Worm (Caenorhabditis elegans) whole organism, L2 larva: ENCODE measurements around the gene aagr-1.
A peak's percentile ranks its signal among the peaks of the same experiment; 100 is the strongest.

Experiments used
- C34F6.9 ChIP-seq: fragments of 150-350 bp; optimal IDR thresholded peaks from 2 replicates; lab custom pipeline; 2014; ENCODE audit warnings: missing biosample characterization, missing genetic modification characterization
- F13H6.1 ChIP-seq: sonication (generic microtip); optimal IDR thresholded peaks from 2 replicates; lab custom pipeline; 2016; ENCODE audit warnings: missing genetic modification characterization, missing compliant biosample characterization
- R02D3.7 ChIP-seq: fragments of 150-350 bp; optimal IDR thresholded peaks from 2 replicates; lab custom pipeline; 2014; ENCODE audit warnings: missing biosample characterization, missing genetic modification characterization
- Y55F3AM.14 ChIP-seq: fragments of 200-800 bp; sonication (Bioruptor generic); optimal IDR thresholded peaks from 2 replicates; lab custom pipeline; 2018; ENCODE audit warnings: mild to moderate bottlenecking, missing genetic modification characterization, missing compliant biosample characterization
- ZK546.5 ChIP-seq: sonication (generic microtip); optimal IDR thresholded peaks from 2 replicates; lab custom pipeline; 2017; ENCODE audit warnings: missing biosample characterization, missing genetic modification characterization
- aly-2 ChIP-seq: fragments of 150-350 bp; optimal IDR thresholded peaks from 2 replicates; lab custom pipeline; 2014; ENCODE audit warnings: missing biosample characterization, missing genetic modification characterization
- ama-1 ChIP-seq: fragments of 150-350 bp; optimal IDR thresholded peaks from 2 replicates; lab custom pipeline; 2018; ENCODE audit warnings: inconsistent platforms
- blmp-1 ChIP-seq: sonication (generic microtip); optimal IDR thresholded peaks from 2 replicates; lab custom pipeline; 2017; ENCODE audit warnings: missing genetic modification characterization, mild to moderate bottlenecking, missing compliant biosample characterization, antibody characterized with exemption, moderate library complexity; ENCODE audit not compliant: insufficient read depth
- ceh-16 ChIP-seq: fragments of 150-350 bp; optimal IDR thresholded peaks from 2 replicates; lab custom pipeline; 2014; ENCODE audit warnings: missing biosample characterization, missing genetic modification characterization
- ceh-82 ChIP-seq: fragments of 150-350 bp; optimal IDR thresholded peaks from 2 replicates; lab custom pipeline; 2014; ENCODE audit warnings: missing biosample characterization, missing genetic modification characterization
- crh-2 ChIP-seq: sonication (generic microtip); optimal IDR thresholded peaks from 2 replicates; lab custom pipeline; 2017; ENCODE audit warnings: missing biosample characterization, missing genetic modification characterization
- dmd-4 ChIP-seq: sonication (generic microtip); optimal IDR thresholded peaks from 2 replicates; lab custom pipeline; 2017; ENCODE audit warnings: missing biosample characterization, missing genetic modification characterization
- egl-27 ChIP-seq: sonication (generic microtip); optimal IDR thresholded peaks from 3 replicates; lab custom pipeline; 2017; ENCODE audit warnings: missing biosample characterization, missing genetic modification reagents, missing genetic modification characterization
- fos-1 ChIP-seq: fragments of 150-350 bp; optimal IDR thresholded peaks from 2 replicates; lab custom pipeline; 2014; ENCODE audit warnings: missing biosample characterization, missing genetic modification characterization
- gmeb-1 ChIP-seq: fragments of 150-350 bp; optimal IDR thresholded peaks from 2 replicates; lab custom pipeline; 2014; ENCODE audit warnings: missing biosample characterization, missing genetic modification characterization
- lin-11 ChIP-seq: fragments of 150-350 bp; sonication (generic microtip); optimal IDR thresholded peaks from 2 replicates; lab custom pipeline; 2014; ENCODE audit warnings: missing biosample characterization, missing genetic modification characterization, inconsistent platforms, mixed read lengths
- lin-13 ChIP-seq: fragments of 150-350 bp; optimal IDR thresholded peaks from 2 replicates; lab custom pipeline; 2014; ENCODE audit warnings: missing biosample characterization, missing genetic modification reagents, missing genetic modification characterization
- lin-39 ChIP-seq: fragments of 150-350 bp; optimal IDR thresholded peaks from 2 replicates; lab custom pipeline; 2014; ENCODE audit warnings: missing biosample characterization, missing genetic modification reagents, missing genetic modification characterization
- mab-5 ChIP-seq: fragments of 150-350 bp; optimal IDR thresholded peaks from 2 replicates; lab custom pipeline; 2014; ENCODE audit warnings: missing biosample characterization, missing genetic modification characterization
- mbf-1 ChIP-seq: sonication (generic microtip); optimal IDR thresholded peaks from 2 replicates; lab custom pipeline; 2017; ENCODE audit warnings: missing biosample characterization, missing genetic modification characterization
- mdl-1 ChIP-seq, 2 experiments: fragments of 150-350 bp in 1 of 2; sonication (generic microtip) in 1 of 2; optimal IDR thresholded peaks; 2 replicates each; lab custom pipeline; 2017; ENCODE audit warnings: missing biosample characterization in 2 of 2, missing genetic modification characterization in 2 of 2
- nhr-10 ChIP-seq: sonication (generic microtip); optimal IDR thresholded peaks from 2 replicates; lab custom pipeline; 2017; ENCODE audit warnings: missing biosample characterization, missing genetic modification characterization
- nhr-11 ChIP-seq: fragments of 150-350 bp; optimal IDR thresholded peaks from 2 replicates; lab custom pipeline; 2014; ENCODE audit warnings: missing biosample characterization, missing genetic modification characterization
- nhr-129 ChIP-seq: fragments of 150-350 bp; optimal IDR thresholded peaks from 2 replicates; lab custom pipeline; 2014; ENCODE audit warnings: missing biosample characterization, missing genetic modification characterization
- nhr-21 ChIP-seq: fragments of 150-350 bp; optimal IDR thresholded peaks from 2 replicates; lab custom pipeline; 2014; ENCODE audit warnings: missing biosample characterization, missing genetic modification characterization
- nhr-23 ChIP-seq: fragments of 150-350 bp; optimal IDR thresholded peaks from 2 replicates; lab custom pipeline; 2014; ENCODE audit warnings: missing biosample characterization, missing genetic modification reagents, missing genetic modification characterization
- nhr-237 ChIP-seq: fragments of 150-350 bp; optimal IDR thresholded peaks from 2 replicates; lab custom pipeline; 2014; ENCODE audit warnings: missing biosample characterization, missing genetic modification characterization
- nhr-25 ChIP-seq: fragments of 150-350 bp; sonication (generic microtip); optimal IDR thresholded peaks from 3 replicates; lab custom pipeline; 2014; ENCODE audit warnings: missing biosample characterization, missing genetic modification characterization
- nhr-77 ChIP-seq: fragments of 150-350 bp; optimal IDR thresholded peaks from 2 replicates; lab custom pipeline; 2014; ENCODE audit warnings: missing biosample characterization, missing genetic modification characterization
- peb-1 ChIP-seq: fragments of 150-350 bp; optimal IDR thresholded peaks from 2 replicates; lab custom pipeline; 2014; ENCODE audit warnings: missing biosample characterization, missing genetic modification characterization
- sem-4 ChIP-seq: fragments of 150-350 bp; optimal IDR thresholded peaks from 2 replicates; lab custom pipeline; 2014; ENCODE audit warnings: missing biosample characterization, missing genetic modification reagents, missing genetic modification characterization
- skn-1 ChIP-seq: sonication (generic microtip); optimal IDR thresholded peaks from 2 replicates; lab custom pipeline; 2017; ENCODE audit warnings: missing biosample characterization, missing genetic modification characterization
- sma-9 ChIP-seq, 2 experiments: fragments of 150-350 bp in 1 of 2; sonication (generic microtip) in 1 of 2; optimal IDR thresholded peaks; 2 replicates each; lab custom pipeline; 2014 to 2016; ENCODE audit warnings: missing genetic modification characterization in 2 of 2, mild to moderate bottlenecking in 1 of 2, missing biosample characterization in 1 of 2, missing compliant biosample characterization in 1 of 2, missing genetic modification reagents in 1 of 2, moderate library complexity in 1 of 2
- snpc-4 ChIP-seq: fragments of 150-350 bp; optimal IDR thresholded peaks from 2 replicates; lab custom pipeline; 2014; ENCODE audit warnings: missing biosample characterization, missing genetic modification characterization
- unc-55 ChIP-seq: fragments of 150-350 bp; sonication (generic microtip); optimal IDR thresholded peaks from 3 replicates; lab custom pipeline; 2014; ENCODE audit warnings: missing biosample characterization, missing genetic modification reagents, missing genetic modification characterization
- zag-1 ChIP-seq: fragments of 150-350 bp; optimal IDR thresholded peaks from 2 replicates; lab custom pipeline; 2014; ENCODE audit warnings: missing biosample characterization, missing genetic modification characterization
- ztf-1 ChIP-seq: fragments of 200-800 bp; sonication (Bioruptor generic); conservative IDR thresholded peaks from 2 replicates; pipeline ENCODE4 v1.3.6; 2022; ENCODE audit warnings: missing genetic modification characterization, missing compliant biosample characterization
- ztf-11 ChIP-seq: sonication (generic microtip); optimal IDR thresholded peaks from 2 replicates; lab custom pipeline; 2017; ENCODE audit warnings: missing biosample characterization, missing genetic modification characterization
- ztf-4 ChIP-seq: fragments of 150-350 bp; optimal IDR thresholded peaks from 2 replicates; lab custom pipeline; 2014; ENCODE audit warnings: missing biosample characterization, missing genetic modification characterization

The aagr-1 gene

ce11 chrIV:8358492-8358891 is 7.8 kb upstream of the aagr-1 start, which contains the start of gene D2096.13:
Gene D2096.13 (minus strand): TSS chrIV:8358592.
- TF ChIP-seq snpc-4 (no peak), R02D3.7 (no peak), fos-1 (tag; lab: Kevin White, UChicago) (no peak), gmeb-1 (tag; lab: Kevin White, UChicago) (no peak), nhr-10 (tag; lab: Kevin White, UChicago) (no peak), nhr-129 (tag; lab: Kevin White, UChicago) (no peak), F13H6.1 (no peak), mdl-1 (tag; optimal IDR thresholded peaks at IDR 0.05; lab: Kevin White, UChicago) (no peak), lin-13 (GFP tag; lab: Kevin White, UChicago) (no peak), lin-39 (tag; lab: Kevin White, UChicago) (no peak), ceh-82 (tag; lab: Kevin White, UChicago) (no peak), nhr-25 (tag; lab: Kevin White, UChicago) (no peak), mab-5 (tag; lab: Kevin White, UChicago) (no peak), skn-1 (tag; lab: Kevin White, UChicago) (no peak), ama-1 (lab: Kevin White, UChicago) (no peak), blmp-1 (no peak), ztf-1 (GFP tag; lab: Robert Waterston, UW) (no peak)

- TF ChIP-seq ZK546.5 (tag; lab: Kevin White, UChicago), result no peak
- TF ChIP-seq unc-55 (GFP tag; lab: Kevin White, UChicago), result peak; percentile 36
- no peak for TF ChIP-seq egl-27 (tag; lab: Kevin White, UChicago)
- no peak for TF ChIP-seq nhr-25 (tag; lab: Kevin White, UChicago)
- TF ChIP-seq sem-4 (tag; lab: Kevin White, UChicago), result no peak
- TF ChIP-seq nhr-10 (tag; lab: Kevin White, UChicago), result no peak
- TF ChIP-seq dmd-4, result no peak
- no peak for TF ChIP-seq ztf-11
- no peak for TF ChIP-seq crh-2 (tag; lab: Kevin White, UChicago)
- TF ChIP-seq skn-1 (tag; lab: Kevin White, UChicago), result no peak
- TF ChIP-seq ztf-4 (tag; lab: Kevin White, UChicago), result no peak
- no peak for TF ChIP-seq ceh-82 (tag; lab: Kevin White, UChicago)
- no peak for TF ChIP-seq sma-9 (GFP tag; optimal IDR thresholded peaks at IDR 0.05; lab: Kevin White, UChicago)
- no peak for TF ChIP-seq sma-9 (tag; optimal IDR thresholded peaks at IDR 0.05; lab: Kevin White, UChicago)
- peak; percentile 63 for TF ChIP-seq C34F6.9 (tag; lab: Kevin White, UChicago)
- TF ChIP-seq nhr-21 (tag; lab: Kevin White, UChicago), result no peak
- TF ChIP-seq nhr-23, result no peak
- TF ChIP-seq, all 48 proteins: peak for 2
These were observed 6.5 kb upstream of the aagr-1 start, which contains the start of gene D2096.5 for ce11 chrIV:8359716-8360407. Gene D2096.5 (minus strand): TSS chrIV:8359766.

ce11 chrIV:8360817-8361216 is 5.5 kb upstream of the aagr-1 start, which contains the start of gene sqv-1:
Gene sqv-1 (plus strand): TSS chrIV:8361117.
- TF ChIP-seq nhr-237 (tag; lab: Kevin White, UChicago), result no peak
- no peak for TF ChIP-seq zag-1 (tag; lab: Kevin White, UChicago)
- no peak for TF ChIP-seq nhr-77 (tag; lab: Kevin White, UChicago)
- no peak for TF ChIP-seq Y55F3AM.14
- no peak for TF ChIP-seq nhr-11
- no peak for TF ChIP-seq lin-11 (tag; lab: Kevin White, UChicago)
- no peak for TF ChIP-seq mdl-1 (tag; optimal IDR thresholded peaks at IDR 0.05; lab: Kevin White, UChicago)
- TF ChIP-seq mab-5 (tag; lab: Kevin White, UChicago), result no peak
- TF ChIP-seq mbf-1, result no peak
- TF ChIP-seq nhr-129 (tag; lab: Kevin White, UChicago), result no peak
- TF ChIP-seq aly-2 (tag; lab: Kevin White, UChicago), result no peak
- no peak for TF ChIP-seq lin-13 (GFP tag; lab: Kevin White, UChicago)
- no peak for TF ChIP-seq snpc-4
- TF ChIP-seq egl-27 (tag; lab: Kevin White, UChicago), result no peak
- no peak for TF ChIP-seq ceh-16 (tag; lab: Kevin White, UChicago)
- TF ChIP-seq peb-1 (tag; lab: Kevin White, UChicago), result no peak
